Fruit fly (Drosophila melanogaster) whole organism: ENCODE results near the gene CG14301.

ENCODE experiments used
- CG8478 ChIP-seq: fragments of >200 bp; optimal IDR thresholded peaks from 2 replicates; lab custom pipeline; 2018; ENCODE audit warnings: inconsistent platforms
- Dll ChIP-seq: fragments of >200 bp; optimal IDR thresholded peaks from 2 replicates; lab custom pipeline; 2017
- EcR ChIP-seq, 2 experiments: fragments of >200 bp; optimal IDR thresholded peaks; 2 replicates each; lab custom pipeline; 2017; ENCODE audit warnings: missing biosample characterization in 2 of 2, missing genetic modification characterization in 2 of 2, missing genetic modification reagents in 2 of 2
- pan ChIP-seq: fragments of >200 bp; optimal IDR thresholded peaks from 2 replicates; lab custom pipeline; 2017
- psq ChIP-seq: fragments of >200 bp; optimal IDR thresholded peaks from 2 replicates; lab custom pipeline; 2017
- usp ChIP-seq: fragments of >200 bp; optimal IDR thresholded peaks from 2 replicates; lab custom pipeline; 2017; ENCODE audit warnings: missing biosample characterization, missing genetic modification characterization, mixed read lengths

- no peak for TF ChIP-seq CG8478
- no peak for TF ChIP-seq pan
- no peak for TF ChIP-seq Dll
- no peak for TF ChIP-seq usp (GFP tag; lab: Kevin White, UChicago)
- TF ChIP-seq psq (lab: Kevin White, UChicago): no peak
- no peak for TF ChIP-seq EcR (GFP tag; optimal IDR thresholded peaks at IDR 0.05; lab: Kevin White, UChicago)
Observed at dm6 chr3R:18617411-18617810, 23.8 kb downstream of the CG14301 start, which contains the start of gene CG7695.
